Worm (Caenorhabditis elegans): ENCODE measurements around the gene pxn-1.

pxn-1 gene

DNA sequence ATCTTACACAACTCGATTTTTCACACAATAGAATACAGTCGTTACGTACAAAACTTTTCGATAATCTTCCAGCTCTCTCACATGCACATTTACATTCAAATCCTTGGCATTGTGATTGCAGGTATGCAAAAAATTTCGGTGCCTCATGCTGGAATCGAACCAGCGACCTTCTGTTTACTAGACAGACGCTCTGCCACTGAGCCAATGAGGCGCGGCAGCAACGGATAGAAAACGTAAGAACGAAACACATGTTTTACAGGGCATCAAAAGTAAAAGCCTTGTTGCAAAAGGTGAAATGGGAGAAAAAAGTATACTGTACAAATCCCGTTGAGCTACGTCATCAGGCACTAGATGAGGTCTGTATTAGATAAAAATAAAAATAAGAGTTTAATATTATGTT is 1.3 kb downstream of the pxn-1 start:
- TF ChIP-seq C34F6.9 (tag; optimal IDR thresholded peaks at IDR 0.05) (no peak), alr-1 (tag; optimal IDR thresholded peaks at IDR 0.05) (no peak), R02D3.7 (tag; optimal IDR thresholded peaks at IDR 0.05) (no peak), nhr-23 (tag; optimal IDR thresholded peaks at IDR 0.05) (no peak), lin-13 (GFP tag; optimal IDR thresholded peaks at IDR 0.05) (no peak), egl-27 (tag; optimal IDR thresholded peaks at IDR 0.05) (no peak), gmeb-1 (tag; optimal IDR thresholded peaks at IDR 0.05) (peak; percentile 0), peb-1 (tag; optimal IDR thresholded peaks at IDR 0.05) (no peak), nhr-77 (tag; optimal IDR thresholded peaks at IDR 0.05) (no peak), aly-2 (tag; optimal IDR thresholded peaks at IDR 0.05) (no peak), unc-55 (GFP tag; optimal IDR thresholded peaks at IDR 0.05) (no peak), nhr-129 (tag; optimal IDR thresholded peaks at IDR 0.05) (peak; percentile 48), ZK546.5 (tag; optimal IDR thresholded peaks at IDR 0.05) (no peak), nhr-237 (tag; optimal IDR thresholded peaks at IDR 0.05) (no peak), lin-39 (tag; optimal IDR thresholded peaks at IDR 0.05) (no peak)

DNA sequence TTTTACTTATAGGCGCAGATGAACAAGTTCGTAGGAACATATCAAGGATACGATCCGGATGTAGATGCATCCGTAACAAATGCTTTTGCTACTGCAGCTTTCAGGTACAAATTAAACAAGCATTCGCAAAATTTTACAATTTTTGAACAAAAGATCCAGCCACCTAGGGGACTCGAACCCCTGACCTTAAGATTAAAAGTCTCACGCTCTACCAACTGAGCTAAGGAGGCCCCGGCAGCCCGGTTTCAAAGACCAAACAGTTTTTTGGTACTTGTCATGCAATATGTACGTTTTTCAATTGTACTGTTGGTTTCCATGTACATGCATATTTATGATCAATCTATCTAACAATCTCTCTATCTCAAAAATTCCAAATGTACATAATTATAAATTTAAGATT is 4.7 kb downstream of the pxn-1 start:
- TF ChIP-seq nhr-10 (tag; optimal IDR thresholded peaks at IDR 0.05) (no peak), lsy-2 (tag; optimal IDR thresholded peaks at IDR 0.05) (no peak), elt-3 (tag; optimal IDR thresholded peaks at IDR 0.05) (no peak), nhr-6 (tag; optimal IDR thresholded peaks at IDR 0.05) (no peak), egl-27 (tag; optimal IDR thresholded peaks at IDR 0.05) (no peak), sem-4 (tag; optimal IDR thresholded peaks at IDR 0.05) (no peak), ztf-11 (tag; optimal IDR thresholded peaks at IDR 0.05) (no peak)

DNA sequence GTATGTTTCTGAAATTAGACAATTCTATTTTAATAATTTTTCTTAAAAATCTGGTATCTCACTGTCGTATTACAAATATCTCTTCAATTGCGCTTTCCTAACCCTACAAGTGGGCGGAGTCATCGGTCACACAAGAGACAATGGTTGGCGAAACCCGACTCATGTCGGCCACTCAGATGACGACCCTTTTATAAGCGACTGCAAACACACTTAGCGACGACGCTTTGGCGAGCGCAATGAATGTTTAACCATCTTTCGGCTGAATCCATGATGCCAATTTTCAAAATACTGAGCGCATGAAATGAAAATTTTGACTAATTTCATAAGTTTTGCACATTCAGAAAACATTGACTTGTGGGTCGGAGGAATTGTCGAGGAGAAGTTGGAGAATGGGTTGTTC is 5.7 kb downstream of the pxn-1 start:
- TF ChIP-seq ZK546.5 (tag; optimal IDR thresholded peaks at IDR 0.05) (peak; percentile 23), nhr-10 (tag; optimal IDR thresholded peaks at IDR 0.05) (peak; percentile 51), lsy-2 (tag; optimal IDR thresholded peaks at IDR 0.05) (peak; percentile 87 to 88), R02D3.7 (tag; optimal IDR thresholded peaks at IDR 0.05) (peak; percentile 56), mdl-1 (tag; optimal IDR thresholded peaks at IDR 0.05) (peak; percentile 33 to 44), lin-13 (GFP tag; optimal IDR thresholded peaks at IDR 0.05) (peak; percentile 87), nhr-21 (tag; optimal IDR thresholded peaks at IDR 0.05) (peak; percentile 91), ceh-82 (tag; optimal IDR thresholded peaks at IDR 0.05) (peak; percentile 85), sem-4 (tag; optimal IDR thresholded peaks at IDR 0.05) (peak; percentile 87), elt-3 (tag; optimal IDR thresholded peaks at IDR 0.05) (no peak), snpc-4 (tag; optimal IDR thresholded peaks at IDR 0.05) (peak; percentile 100), Y55F3AM.14 (GFP tag; optimal IDR thresholded peaks at IDR 0.05) (peak; percentile 94), unc-55 (GFP tag; optimal IDR thresholded peaks at IDR 0.05) (peak; percentile 67), peb-1 (tag; optimal IDR thresholded peaks at IDR 0.05) (peak; percentile 6), crh-2 (tag; optimal IDR thresholded peaks at IDR 0.05) (peak; percentile 89), lin-39 (tag; optimal IDR thresholded peaks at IDR 0.05) (peak; percentile 81), ceh-16 (tag; optimal IDR thresholded peaks at IDR 0.05) (peak; percentile 65), ama-1 (optimal IDR thresholded peaks at IDR 0.05) (peak; percentile 14), fos-1 (tag; optimal IDR thresholded peaks at IDR 0.05) (peak; percentile 73), sma-3 (GFP tag; optimal IDR thresholded peaks at IDR 0.05) (peak; percentile 92), nhr-23 (tag; optimal IDR thresholded peaks at IDR 0.05) (no peak), F13H6.1 (tag; optimal IDR thresholded peaks at IDR 0.05) (peak; percentile 95), unc-62 (GFP tag; optimal IDR thresholded peaks at IDR 0.05) (peak; percentile 73), nhr-25 (tag; optimal IDR thresholded peaks at IDR 0.05) (no peak), ztf-11 (tag; optimal IDR thresholded peaks at IDR 0.05) (peak; percentile 45), ztf-4 (tag; optimal IDR thresholded peaks at IDR 0.05) (peak; percentile 83), nhr-237 (tag; optimal IDR thresholded peaks at IDR 0.05) (peak; percentile 63), alr-1 (tag; optimal IDR thresholded peaks at IDR 0.05) (no peak), nhr-12 (tag; optimal IDR thresholded peaks at IDR 0.05) (peak; percentile 40), skn-1 (tag; optimal IDR thresholded peaks at IDR 0.05) (peak; percentile 33), C34F6.9 (tag; optimal IDR thresholded peaks at IDR 0.05) (peak; percentile 71), mab-5 (tag; optimal IDR thresholded peaks at IDR 0.05) (peak; percentile 88), gmeb-1 (tag; optimal IDR thresholded peaks at IDR 0.05) (peak; percentile 89), zag-1 (tag; optimal IDR thresholded peaks at IDR 0.05) (peak; percentile 81), dmd-4 (tag; optimal IDR thresholded peaks at IDR 0.05) (peak; percentile 37), mbf-1 (tag; optimal IDR thresholded peaks at IDR 0.05) (peak; percentile 14), lin-11 (tag; optimal IDR thresholded peaks at IDR 0.05) (peak; percentile 84), nhr-11 (tag; optimal IDR thresholded peaks at IDR 0.05) (peak; percentile 80), unc-39 (tag; optimal IDR thresholded peaks at IDR 0.05) (no peak), nhr-129 (tag; optimal IDR thresholded peaks at IDR 0.05) (peak; percentile 86), blmp-1 (tag; optimal IDR thresholded peaks at IDR 0.05; ENCODE audit: insufficient read depth) (peak; percentile 39), nhr-77 (tag; optimal IDR thresholded peaks at IDR 0.05) (peak; percentile 31), sma-9 (GFP tag; optimal IDR thresholded peaks at IDR 0.05) (peak; percentile 99), sma-9 (tag; optimal IDR thresholded peaks at IDR 0.05) (no peak), egl-27 (tag; optimal IDR thresholded peaks at IDR 0.05) (peak; percentile 90), ztf-1 (GFP tag; conservative IDR thresholded peaks at IDR 0.05) (0 out of 2 replicates have a peak, but pooled peaks have one; percentile 82), aly-2 (tag; optimal IDR thresholded peaks at IDR 0.05) (peak; percentile 60)

Measured in whole organism, L2 larva.